Fruit fly (Drosophila melanogaster) whole organism, adult: ENCODE results near the gene CG31370.

Experiments used
- cic ChIP-seq: fragments of 200-800 bp; sonication (Bioruptor generic); optimal IDR thresholded peaks from 2 replicates; lab custom pipeline; 2017; ENCODE audit warnings: missing biosample characterization, mild to moderate bottlenecking, missing genetic modification characterization, moderate library complexity
- kay ChIP-seq: fragments of 200-800 bp; sonication (Bioruptor generic); peaks from one replicate; lab custom pipeline; 2016; ENCODE audit warnings: missing biosample characterization, missing genetic modification characterization, borderline replicate concordance
- toe ChIP-seq: fragments of 200-800 bp; sonication (Bioruptor generic); optimal IDR thresholded peaks from 2 replicates; lab custom pipeline; 2016; ENCODE audit warnings: missing biosample characterization, missing genetic modification characterization

DNA sequence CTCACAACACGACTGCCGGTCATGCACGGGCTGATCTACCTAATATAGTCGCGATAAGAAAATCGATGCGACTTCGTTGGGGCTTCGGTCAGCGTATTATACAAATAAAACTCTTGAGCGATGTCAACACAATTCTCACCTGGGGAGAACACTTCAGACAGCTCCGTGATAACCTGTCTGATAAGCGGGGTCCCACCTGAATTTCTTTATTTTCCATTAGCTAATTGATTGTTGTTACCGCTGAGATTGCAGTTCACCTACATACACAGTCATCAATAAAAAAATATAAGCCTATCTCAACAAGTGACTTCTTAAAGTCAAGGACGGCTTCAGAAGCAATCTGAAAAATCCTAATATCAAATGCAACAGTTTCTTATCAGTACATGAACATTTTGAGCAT is 44.6 kb downstream of the CG31370 start, which contains the start of gene tobi:
- no peak for TF ChIP-seq cic (GFP tag; lab: Kevin White, UChicago)
- TF ChIP-seq kay (GFP tag; lab: Kevin White, UChicago) = no peak
- no peak for TF ChIP-seq toe (GFP tag; lab: Kevin White, UChicago)
